Worm (Caenorhabditis elegans) whole organism, mixed stage, embryonic: ENCODE measurements around the gene dos-2.

Experiments
- cnd-1 ChIP-seq: fragments of 200-800 bp; sonication (Bioruptor generic); optimal IDR thresholded peaks from 2 replicates; lab custom pipeline; 2018; ENCODE audit warnings: mild to moderate bottlenecking, missing genetic modification characterization, missing compliant biosample characterization
- lsy-2 ChIP-seq: fragments of 150-350 bp; optimal IDR thresholded peaks from 2 replicates; lab custom pipeline; 2014; ENCODE audit warnings: missing biosample characterization, missing genetic modification characterization
- mab-5 ChIP-seq: fragments of 150-350 bp; optimal IDR thresholded peaks from 2 replicates; lab custom pipeline; 2014; ENCODE audit warnings: missing biosample characterization, missing genetic modification characterization
- nhr-28 ChIP-seq: fragments of 150-350 bp; optimal IDR thresholded peaks from 2 replicates; lab custom pipeline; 2014; ENCODE audit warnings: missing biosample characterization, missing genetic modification characterization
- tbx-8 ChIP-seq: fragments of 200-800 bp; sonication (Bioruptor generic); optimal IDR thresholded peaks from 2 replicates; lab custom pipeline; 2018; ENCODE audit warnings: mild to moderate bottlenecking, missing genetic modification characterization, moderate library complexity, missing compliant biosample characterization
- unc-62 ChIP-seq: fragments of 150-350 bp; optimal IDR thresholded peaks from 2 replicates; lab custom pipeline; 2014; ENCODE audit warnings: missing biosample characterization, missing genetic modification reagents, missing genetic modification characterization
- ztf-11 ChIP-seq: fragments of 150-350 bp; optimal IDR thresholded peaks from 2 replicates; lab custom pipeline; 2014; ENCODE audit warnings: missing biosample characterization, missing genetic modification characterization

DNA sequence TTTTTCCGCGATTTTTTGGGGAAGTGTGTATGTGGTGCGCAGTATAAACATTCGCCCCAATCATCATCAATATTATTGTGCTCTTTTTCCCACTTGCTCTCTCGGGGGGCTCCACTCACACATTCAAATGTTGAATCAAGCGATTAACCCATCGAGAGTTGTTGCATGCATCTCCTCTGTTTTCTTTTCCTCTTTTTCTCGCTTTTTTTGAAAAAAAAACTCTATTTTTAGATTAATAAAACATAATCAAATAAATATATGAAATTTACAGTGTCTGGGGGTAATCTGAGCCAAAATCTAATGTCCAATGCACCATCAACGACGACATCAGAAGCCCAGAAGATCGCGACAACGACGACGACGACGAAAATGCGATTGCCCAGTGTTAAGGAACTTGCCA, 28.6 kb downstream of the dos-2 start, which contains the start of gene ephx-1:
- no peak for TF ChIP-seq cnd-1 (tag; lab: Kevin White, UChicago)
- no peak for TF ChIP-seq tbx-8
- TF ChIP-seq ztf-11 (tag; lab: Kevin White, UChicago): no peak
- TF ChIP-seq lsy-2 (tag; lab: Kevin White, UChicago): no peak
- no peak for TF ChIP-seq nhr-28 (tag; lab: Kevin White, UChicago)
- no peak for TF ChIP-seq unc-62
- TF ChIP-seq mab-5 (tag; lab: Kevin White, UChicago): no peak
